Worm (Caenorhabditis elegans) whole organism, L4 larva: ENCODE data around the gene cyp-33C7.

Source experiments
- F49E8.2 ChIP-seq: sonication (generic microtip); optimal IDR thresholded peaks from 2 replicates; lab custom pipeline; 2016; ENCODE audit warnings: missing compliant biosample characterization, mild to moderate bottlenecking, missing genetic modification characterization, borderline replicate concordance
- T26A8.4 ChIP-seq: fragments of 200-800 bp; sonication (Bioruptor generic); IDR thresholded peaks from 2 replicates; pipeline ENCODE4 v1.3.6; 2022; ENCODE audit warnings: missing genetic modification characterization, missing compliant biosample characterization
- daf-19 ChIP-seq: fragments of 200-800 bp; sonication (Bioruptor generic); conservative IDR thresholded peaks from 2 replicates; pipeline ENCODE4 v1.3.6; 2022; ENCODE audit warnings: missing genetic modification characterization, missing compliant biosample characterization
- dpl-1 ChIP-seq: fragments of 150-350 bp; optimal IDR thresholded peaks from 2 replicates; lab custom pipeline; 2014; ENCODE audit warnings: missing biosample characterization, missing genetic modification reagents, missing genetic modification characterization
- egl-27 ChIP-seq: sonication (generic microtip); optimal IDR thresholded peaks from 3 replicates; lab custom pipeline; 2017; ENCODE audit warnings: missing biosample characterization, missing genetic modification reagents, missing genetic modification characterization
- fos-1 ChIP-seq: fragments of 150-350 bp; optimal IDR thresholded peaks from 2 replicates; lab custom pipeline; 2014; ENCODE audit warnings: missing biosample characterization, missing genetic modification characterization
- lin-13 ChIP-seq: fragments of 150-350 bp; optimal IDR thresholded peaks from 2 replicates; lab custom pipeline; 2014; ENCODE audit warnings: missing biosample characterization, missing genetic modification reagents, missing genetic modification characterization
- mdl-1 ChIP-seq, 2 experiments: fragments of 150-350 bp in 1 of 2; sonication (generic microtip) in 1 of 2; optimal IDR thresholded peaks; 2 replicates each; lab custom pipeline; 2014 to 2017; ENCODE audit warnings: missing biosample characterization in 2 of 2, missing genetic modification characterization in 2 of 2
- nhr-102 ChIP-seq: sonication (generic microtip); optimal IDR thresholded peaks from 2 replicates; lab custom pipeline; 2016; ENCODE audit warnings: mild to moderate bottlenecking, missing genetic modification characterization, moderate library complexity, missing compliant biosample characterization
- nhr-11 ChIP-seq: fragments of 150-350 bp; optimal IDR thresholded peaks from 2 replicates; lab custom pipeline; 2014; ENCODE audit warnings: missing biosample characterization, missing genetic modification characterization
- nhr-41 ChIP-seq: fragments of 200-800 bp; sonication (Bioruptor generic); IDR thresholded peaks from 2 replicates; pipeline ENCODE4 v1.3.6; 2022; ENCODE audit warnings: missing genetic modification reagents, missing genetic modification characterization, missing compliant biosample characterization
- spr-3 ChIP-seq: fragments of 200-800 bp; sonication (Bioruptor generic); optimal IDR thresholded peaks from 2 replicates; lab custom pipeline; 2018; ENCODE audit warnings: mild to moderate bottlenecking, missing genetic modification characterization, missing compliant biosample characterization

DNA sequence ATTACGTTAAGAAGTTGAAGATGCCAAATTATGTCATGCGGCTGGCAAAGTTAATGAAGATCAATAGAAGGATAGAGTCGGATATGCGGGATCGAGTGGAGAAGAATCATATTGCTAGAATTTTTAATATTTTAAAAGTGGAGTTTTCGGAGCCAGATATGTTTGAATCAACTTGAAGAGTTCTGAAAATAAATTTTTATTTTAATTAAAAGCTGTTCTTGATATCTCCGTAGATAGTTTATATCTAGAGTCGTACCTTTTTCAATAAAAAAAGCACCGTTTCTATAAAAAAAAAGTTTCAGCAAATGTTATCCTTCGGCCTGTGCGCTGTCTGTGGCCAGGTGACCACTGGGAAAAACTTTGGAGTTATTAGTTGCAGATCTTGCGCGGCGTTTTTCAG is 17.2 kb upstream of the cyp-33C7 start, which contains the start of gene nhr-96:
- no peak for TF ChIP-seq nhr-41
- TF ChIP-seq mdl-1 (tag; optimal IDR thresholded peaks at IDR 0.05; lab: Kevin White, UChicago) = no peak
- no peak for TF ChIP-seq dpl-1 (GFP tag; lab: Kevin White, UChicago)
- no peak for TF ChIP-seq T26A8.4
- no peak for TF ChIP-seq F49E8.2
- no peak for TF ChIP-seq spr-3
- no peak for TF ChIP-seq fos-1 (tag; lab: Kevin White, UChicago)
- no peak for TF ChIP-seq egl-27 (tag; lab: Kevin White, UChicago)
- TF ChIP-seq lin-13 (GFP tag; lab: Kevin White, UChicago) = no peak
- no peak for TF ChIP-seq nhr-11
- TF ChIP-seq daf-19 (GFP tag; lab: Robert Waterston, UW) = no peak
- TF ChIP-seq nhr-102 (tag; lab: Kevin White, UChicago) = no peak
